Fruit fly (Drosophila melanogaster) whole organism, embryonic: ENCODE results near the gene moody.

ENCODE experiments used
- Bgb ChIP-seq: fragments of 200-800 bp; sonication (Bioruptor generic); IDR thresholded peaks from 2 replicates; pipeline ENCODE4 v1.3.6; 2022; ENCODE audit warnings: missing biosample characterization, missing genetic modification characterization; ENCODE audit not compliant: partially characterized antibody
- CG10979 ChIP-seq: fragments of 200-800 bp; sonication (Bioruptor generic); optimal IDR thresholded peaks from 2 replicates; lab custom pipeline; 2018; ENCODE audit warnings: missing biosample characterization, mild to moderate bottlenecking, missing genetic modification characterization, moderate library complexity
- CG11093 ChIP-seq: fragments of 200-800 bp; sonication (Bioruptor generic); IDR thresholded peaks from 3 replicates; pipeline ENCODE4 v1.3.6; 2022; ENCODE audit warnings: missing biosample characterization, missing genetic modification characterization
- CG11398 ChIP-seq: fragments of 200-800 bp; sonication (Bioruptor generic); optimal IDR thresholded peaks from 2 replicates; lab custom pipeline; 2016; ENCODE audit warnings: missing biosample characterization, missing genetic modification characterization
- CG13123 ChIP-seq: fragments of 200-800 bp; sonication (Bioruptor generic); optimal IDR thresholded peaks from 2 replicates; lab custom pipeline; 2016; ENCODE audit warnings: missing biosample characterization, missing genetic modification characterization
- CG13775 ChIP-seq: fragments of 200-800 bp; sonication (Bioruptor generic); optimal IDR thresholded peaks from 3 replicates; lab custom pipeline; 2017; ENCODE audit warnings: missing biosample characterization, mild to moderate bottlenecking, missing genetic modification characterization
- CG14710 ChIP-seq: fragments of 200-800 bp; sonication (Bioruptor generic); optimal IDR thresholded peaks from 3 replicates; lab custom pipeline; 2019; ENCODE audit warnings: missing biosample characterization, mild to moderate bottlenecking, missing genetic modification characterization, moderate library complexity
- CG1602 ChIP-seq: fragments of 200-800 bp; sonication (Bioruptor generic); optimal IDR thresholded peaks from 3 replicates; lab custom pipeline; 2016; ENCODE audit warnings: missing biosample characterization, missing genetic modification characterization
- CG1603 ChIP-seq: fragments of 200-800 bp; sonication (Bioruptor generic); optimal IDR thresholded peaks from 2 replicates; lab custom pipeline; 2019; ENCODE audit warnings: missing biosample characterization, mild to moderate bottlenecking, missing genetic modification characterization, moderate library complexity
- CG1647 ChIP-seq: fragments of 200-800 bp; sonication (Bioruptor generic); optimal IDR thresholded peaks from 3 replicates; lab custom pipeline; 2016; ENCODE audit warnings: missing biosample characterization, missing genetic modification characterization
- CG18619 ChIP-seq: fragments of 200-800 bp; sonication (Bioruptor generic); optimal IDR thresholded peaks from 3 replicates; lab custom pipeline; 2017; ENCODE audit warnings: missing biosample characterization, mild to moderate bottlenecking, missing genetic modification characterization
- CG2120 ChIP-seq: fragments of 200-800 bp; sonication (Bioruptor generic); optimal IDR thresholded peaks from 3 replicates; lab custom pipeline; 2016; ENCODE audit warnings: missing biosample characterization, missing genetic modification characterization
- CG2889 ChIP-seq: fragments of 200-800 bp; sonication (Bioruptor generic); IDR thresholded peaks from 3 replicates; pipeline ENCODE4 v1.3.6; 2022; ENCODE audit warnings: missing biosample characterization, missing genetic modification characterization
- CG30403 ChIP-seq: fragments of 200-800 bp; sonication (Bioruptor generic); optimal IDR thresholded peaks from 3 replicates; lab custom pipeline; 2016; ENCODE audit warnings: missing biosample characterization, missing genetic modification characterization
- CG34224 ChIP-seq: fragments of 200-800 bp; sonication (Bioruptor generic); IDR thresholded peaks from 3 replicates; pipeline ENCODE4 v1.3.6; 2022; ENCODE audit warnings: missing biosample characterization, missing genetic modification characterization; ENCODE audit not compliant: partially characterized antibody
- CG4282 ChIP-seq: fragments of 200-800 bp; sonication (Bioruptor generic); optimal IDR thresholded peaks from 2 replicates; lab custom pipeline; 2016; ENCODE audit warnings: missing biosample characterization, missing genetic modification characterization
- CG4360 ChIP-seq: fragments of 200-800 bp; sonication (Bioruptor generic); IDR thresholded peaks from 2 replicates; pipeline ENCODE4 v1.3.6; 2022; ENCODE audit warnings: missing biosample characterization, missing genetic modification characterization
- CG8765 ChIP-seq: fragments of 200-800 bp; sonication (Bioruptor generic); IDR thresholded peaks from 2 replicates; pipeline ENCODE4 v1.3.6; 2022; ENCODE audit warnings: missing biosample characterization, missing genetic modification characterization
- CG8924 ChIP-seq: fragments of 200-800 bp; optimal IDR thresholded peaks from 3 replicates; lab custom pipeline; 2019; ENCODE audit warnings: missing biosample characterization, mild to moderate bottlenecking, missing genetic modification characterization, moderate library complexity
- CG8944 ChIP-seq: fragments of 200-800 bp; sonication (Bioruptor generic); optimal IDR thresholded peaks from 3 replicates; lab custom pipeline; 2016; ENCODE audit warnings: missing biosample characterization, missing genetic modification characterization
- CoRest ChIP-seq: fragments of 200-800 bp; sonication (Bioruptor generic); optimal IDR thresholded peaks from 3 replicates; lab custom pipeline; 2018; ENCODE audit warnings: missing biosample characterization, mild to moderate bottlenecking, missing genetic modification characterization, moderate library complexity
- Doc2 ChIP-seq: fragments of 200-800 bp; sonication (Bioruptor generic); IDR thresholded peaks from 2 replicates; pipeline ENCODE4 v1.3.6; 2022; ENCODE audit warnings: missing biosample characterization, missing genetic modification characterization
- Doc3 ChIP-seq: fragments of 200-800 bp; sonication (Bioruptor generic); IDR thresholded peaks from 3 replicates; pipeline ENCODE4 v1.3.6; 2022; ENCODE audit warnings: missing biosample characterization, missing genetic modification characterization; ENCODE audit not compliant: partially characterized antibody
- Dp ChIP-seq: fragments of 200-800 bp; sonication (Bioruptor generic); optimal IDR thresholded peaks from 2 replicates; lab custom pipeline; 2018; ENCODE audit warnings: missing biosample characterization, mild to moderate bottlenecking, missing genetic modification characterization, moderate library complexity
- HHEX ChIP-seq: fragments of 200-800 bp; sonication (Bioruptor generic); optimal IDR thresholded peaks from 3 replicates; lab custom pipeline; 2017; ENCODE audit warnings: missing biosample characterization, mild to moderate bottlenecking, missing genetic modification characterization, missing genetic modification reagents
- Hmx ChIP-seq: fragments of 200-800 bp; sonication (Bioruptor generic); optimal IDR thresholded peaks from 2 replicates; lab custom pipeline; 2016; ENCODE audit warnings: missing biosample characterization, missing genetic modification characterization
- Hr51 ChIP-seq, 2 experiments: fragments of 200-800 bp; sonication (Bioruptor generic); optimal IDR thresholded peaks; 2 replicates in 1 of 2; 3 replicates in 1 of 2; lab custom pipeline; 2016 to 2018; ENCODE audit warnings: missing biosample characterization in 2 of 2, missing genetic modification characterization in 2 of 2, mild to moderate bottlenecking in 1 of 2, moderate library complexity in 1 of 2
- Med ChIP-seq: fragments of 200-800 bp; sonication (Bioruptor generic); peaks from one replicate; lab custom pipeline; 2016; ENCODE audit warnings: missing biosample characterization, missing genetic modification characterization, mild to moderate bottlenecking, inconsistent platforms, moderate library complexity
- Mes4 ChIP-seq: fragments of 200-800 bp; sonication (Bioruptor generic); optimal IDR thresholded peaks from 2 replicates; lab custom pipeline; 2016; ENCODE audit warnings: missing biosample characterization, missing genetic modification characterization
- Myb ChIP-seq: fragments of 200-800 bp; sonication (Bioruptor generic); optimal IDR thresholded peaks from 2 replicates; lab custom pipeline; 2016; ENCODE audit warnings: missing biosample characterization, missing genetic modification characterization
- Trl ChIP-seq, 3 experiments: fragments of >200 bp in 2 of 3; fragments of 200-800 bp in 1 of 3; sonication (Bioruptor generic) in 1 of 3; optimal IDR thresholded peaks; 2 replicates in 1 of 3; 3 replicates in 2 of 3; lab custom pipeline; 2016 to 2017; ENCODE audit warnings: missing biosample characterization in 1 of 3, missing genetic modification characterization in 1 of 3
- Usf ChIP-seq: fragments of 200-800 bp; sonication (Bioruptor generic); optimal IDR thresholded peaks from 2 replicates; lab custom pipeline; 2017; ENCODE audit warnings: missing genotype, missing biosample characterization, missing genetic modification characterization
- Xrp1 ChIP-seq: fragments of 200-800 bp; sonication (Bioruptor generic); IDR thresholded peaks from 2 replicates; pipeline ENCODE4 v1.3.6; 2022; ENCODE audit warnings: missing biosample characterization, missing genetic modification characterization
- disco-r ChIP-seq: fragments of 200-800 bp; sonication (Bioruptor generic); optimal IDR thresholded peaks from 2 replicates; lab custom pipeline; 2016; ENCODE audit warnings: missing biosample characterization, missing genetic modification characterization
- dmrt99B ChIP-seq: fragments of 200-800 bp; sonication (Bioruptor generic); optimal IDR thresholded peaks from 2 replicates; lab custom pipeline; 2018; ENCODE audit warnings: missing biosample characterization, mild to moderate bottlenecking, missing genetic modification characterization, moderate library complexity
- emc ChIP-seq: fragments of 200-800 bp; sonication (Bioruptor generic); optimal IDR thresholded peaks from 2 replicates; lab custom pipeline; 2016; ENCODE audit warnings: missing biosample characterization, missing genetic modification characterization
- fd64A ChIP-seq: fragments of 200-800 bp; sonication (Bioruptor generic); optimal IDR thresholded peaks from 3 replicates; lab custom pipeline; 2018; ENCODE audit warnings: missing biosample characterization, mild to moderate bottlenecking, missing genetic modification characterization
- insv ChIP-seq, 2 experiments: fragments of 200-800 bp; sonication (Bioruptor generic); optimal IDR thresholded peaks; 3 replicates each; lab custom pipeline; 2016 to 2018; ENCODE audit warnings: missing biosample characterization in 2 of 2, missing genetic modification characterization in 2 of 2
- nerfin-2 ChIP-seq: fragments of 200-800 bp; sonication (Bioruptor generic); IDR thresholded peaks from 2 replicates; pipeline ENCODE4 v1.3.6; 2022; ENCODE audit warnings: missing biosample characterization, missing genetic modification characterization; ENCODE audit not compliant: partially characterized antibody
- otp ChIP-seq: fragments of 200-800 bp; sonication (Bioruptor generic); IDR thresholded peaks from 3 replicates; pipeline ENCODE4, ENCODE4 v1.3.6; 2022; ENCODE audit warnings: missing biosample characterization, missing genetic modification characterization
- pita ChIP-seq: fragments of 200-800 bp; sonication (Bioruptor generic); optimal IDR thresholded peaks from 2 replicates; lab custom pipeline; 2017; ENCODE audit warnings: missing biosample characterization, mild to moderate bottlenecking, missing genetic modification characterization
- sd ChIP-seq: fragments of 200-800 bp; sonication (Bioruptor generic); optimal IDR thresholded peaks from 3 replicates; lab custom pipeline; 2018; ENCODE audit warnings: missing biosample characterization, mild to moderate bottlenecking, missing genetic modification characterization, moderate library complexity
- slou ChIP-seq: fragments of 200-800 bp; sonication (Bioruptor generic); optimal IDR thresholded peaks from 3 replicates; lab custom pipeline; 2016; ENCODE audit warnings: missing biosample characterization, missing genetic modification characterization
- sob ChIP-seq: fragments of 200-800 bp; sonication (Bioruptor generic); IDR thresholded peaks from 2 replicates; pipeline ENCODE4 v1.3.6; 2022; ENCODE audit warnings: missing biosample characterization, missing genetic modification characterization
- sug ChIP-seq: fragments of 200-800 bp; optimal IDR thresholded peaks from 2 replicates; lab custom pipeline; 2019; ENCODE audit warnings: missing biosample characterization, mild to moderate bottlenecking, missing genetic modification characterization, moderate library complexity
- tin ChIP-seq: fragments of 200-800 bp; sonication (Bioruptor generic); optimal IDR thresholded peaks from 3 replicates; lab custom pipeline; 2016; ENCODE audit warnings: missing biosample characterization, missing genetic modification characterization
- vfl ChIP-seq: fragments of 200-800 bp; sonication (Bioruptor generic); optimal IDR thresholded peaks from 2 replicates; lab custom pipeline; 2016; ENCODE audit warnings: missing biosample characterization, missing genetic modification characterization
- vvl ChIP-seq: fragments of 200-800 bp; sonication (Bioruptor generic); IDR thresholded peaks from 2 replicates; pipeline ENCODE4 v1.3.6; 2022; ENCODE audit warnings: missing biosample characterization, missing genetic modification characterization
- yki ChIP-seq: fragments of >200 bp; optimal IDR thresholded peaks from 3 replicates; lab custom pipeline; 2018
- zen ChIP-seq: fragments of 200-800 bp; sonication (Bioruptor generic); optimal IDR thresholded peaks from 3 replicates; lab custom pipeline; 2018; ENCODE audit warnings: missing biosample characterization, mild to moderate bottlenecking, missing genetic modification characterization, moderate library complexity
- zfh2 ChIP-seq: fragments of 200-800 bp; sonication (Bioruptor generic); optimal IDR thresholded peaks from 2 replicates; lab custom pipeline; 2016; ENCODE audit warnings: missing biosample characterization, missing genetic modification characterization

moody gene

dm6 chrX:2070708-2071063 lies 20.8 kb upstream of the moody start (continued):
- TF ChIP-seq CG8944 (GFP tag; lab: Kevin White, UChicago): peak; percentile 9
- TF ChIP-seq CG11398 (GFP tag; lab: Kevin White, UChicago): peak; percentile 46
- TF ChIP-seq otp (GFP tag; lab: Robert Waterston, UW): 0 out of 3 replicates have a peak, but pooled peaks have one; percentile 52
- TF ChIP-seq CG8924: peak; percentile 37
- peak; percentile 20 for TF ChIP-seq zen (tag; lab: Kevin White, UChicago)
- TF ChIP-seq CG13123 (GFP tag; lab: Kevin White, UChicago): no peak
- peak; percentile 62 for TF ChIP-seq CG1603
- TF ChIP-seq disco-r (GFP tag; lab: Kevin White, UChicago): no peak
- TF ChIP-seq tin (GFP tag; lab: Kevin White, UChicago): peak; percentile 42
- no peak for TF ChIP-seq fd64A (GFP tag; lab: Kevin White, UChicago)
- TF ChIP-seq Myb (GFP tag; lab: Kevin White, UChicago): peak; percentile 44
- TF ChIP-seq CG34224: no peak
- peak; percentile 69 for TF ChIP-seq dmrt99B (tag; lab: Kevin White, UChicago)
- no peak for TF ChIP-seq Bgb (GFP tag; lab: Robert Waterston, UW)
- TF ChIP-seq Doc3 (GFP tag; lab: Robert Waterston, UW): no peak
- TF ChIP-seq CG13775 (GFP tag; lab: Kevin White, UChicago): peak; percentile 26
- TF ChIP-seq insv (GFP tag; optimal IDR thresholded peaks at IDR 0.05; lab: Kevin White, UChicago): no peak
- TF ChIP-seq vfl (GFP tag; lab: Kevin White, UChicago): no peak
- peak; percentile 73 for TF ChIP-seq Xrp1
- TF ChIP-seq nerfin-2 (GFP tag; lab: Robert Waterston, UW): no peak
- no peak for TF ChIP-seq CG4282 (GFP tag; lab: Kevin White, UChicago)
- no peak for TF ChIP-seq Hmx
- TF ChIP-seq Doc2 (GFP tag; lab: Robert Waterston, UW): peak; percentile 14; the same call in 1 of the 2 replicates
- no peak for TF ChIP-seq slou (GFP tag; lab: Kevin White, UChicago)
- peak; percentile 43 for TF ChIP-seq CG10979 (tag; lab: Kevin White, UChicago)
- no peak for TF ChIP-seq pita (GFP tag; lab: Kevin White, UChicago)
- TF ChIP-seq zfh2 (GFP tag; lab: Kevin White, UChicago): peak; percentile 73
- peak; percentile 61 for TF ChIP-seq HHEX (GFP tag; lab: Kevin White, UChicago)
- TF ChIP-seq CG30403 (GFP tag; lab: Kevin White, UChicago): peak; percentile 57
- no peak for TF ChIP-seq yki (lab: Kevin White, UChicago)
- TF ChIP-seq CG2889 (GFP tag; lab: Robert Waterston, UW): no peak
- no peak for TF ChIP-seq Mes4 (GFP tag; lab: Kevin White, UChicago)
- peak; percentile 77 for TF ChIP-seq sob (GFP tag; lab: Robert Waterston, UW)
- peak; percentile 54 for TF ChIP-seq CoRest (tag; lab: Kevin White, UChicago)
- peak; percentile 16 for TF ChIP-seq emc (GFP tag; lab: Kevin White, UChicago)
- TF ChIP-seq CG14710 (tag; lab: Kevin White, UChicago): no peak
- peak; percentile 42 for TF ChIP-seq CG18619 (GFP tag; lab: Kevin White, UChicago)
- peak; percentile 62; the same call in 2 of the 3 replicates for TF ChIP-seq CG11093 (GFP tag; lab: Robert Waterston, UW)
- 0 out of 2 replicates have a peak, but pooled peaks have one; percentile 15 for TF ChIP-seq CG8765 (GFP tag; lab: Robert Waterston, UW)
- no peak for TF ChIP-seq Trl (optimal IDR thresholded peaks at IDR 0.05; lab: Kevin White, UChicago)
- TF ChIP-seq Trl (GFP tag; optimal IDR thresholded peaks at IDR 0.05; lab: Kevin White, UChicago): peak; percentile 36
- no peak for TF ChIP-seq Dp (GFP tag; lab: Kevin White, UChicago)
- TF ChIP-seq CG2120 (GFP tag; lab: Kevin White, UChicago): peak; percentile 70
- peak; percentile 14 for TF ChIP-seq CG1602 (GFP tag; lab: Kevin White, UChicago)
- peak; percentile 80 for TF ChIP-seq vvl
- TF ChIP-seq Usf: peak; percentile 43
- peak; percentile 97 for TF ChIP-seq sd (tag; lab: Kevin White, UChicago)
- TF ChIP-seq Med (GFP tag; lab: Kevin White, UChicago): peak; percentile 95
- TF ChIP-seq CG1647 (GFP tag; lab: Kevin White, UChicago): peak; percentile 28
- TF ChIP-seq Hr51 (GFP tag; optimal IDR thresholded peaks at IDR 0.05; lab: Kevin White, UChicago): peak in 1 of 2 experiments; percentile 60
- peak; percentile 66 for TF ChIP-seq sug (tag; lab: Kevin White, UChicago)
- TF ChIP-seq CG4360 (GFP tag; lab: Robert Waterston, UW): no peak
